Fruit fly (Drosophila melanogaster): Measurements from ENCODE around the gene xit.

Gene xit

DNA sequence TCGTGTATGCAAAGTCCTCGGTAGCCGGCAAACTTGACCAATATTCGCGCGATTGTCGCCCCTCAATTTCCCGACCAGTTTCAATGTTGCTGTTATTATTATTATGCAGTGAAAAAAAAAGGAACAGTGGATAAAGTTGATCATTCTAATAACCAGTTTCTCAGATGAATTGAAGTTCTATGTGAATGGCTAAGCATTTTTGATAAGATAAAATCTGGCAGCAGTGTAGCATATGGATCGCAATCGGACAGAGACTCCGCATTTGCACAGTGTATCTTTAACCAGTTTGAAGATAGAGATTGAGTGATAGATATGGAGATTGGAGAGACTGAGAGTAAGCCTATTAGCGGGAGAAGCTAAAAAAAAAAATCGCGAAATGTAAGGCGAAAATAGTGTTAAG, 27.4 kb upstream of the xit start (continued):
- TF ChIP-seq Atf3 (GFP tag; optimal IDR thresholded peaks at IDR 0.05) (no peak), gt (GFP tag; IDR thresholded peaks at IDR 0.05) (no peak), Hsf (GFP tag; optimal IDR thresholded peaks at IDR 0.05) (peak; percentile 71), danr (GFP tag; IDR thresholded peaks at IDR 0.05) (peak; percentile 10; the same call in 1 of the 2 replicates), Ets97D (GFP tag; optimal IDR thresholded peaks at IDR 0.05) (peak; percentile 10), zfh2 (GFP tag; optimal IDR thresholded peaks at IDR 0.05) (peak; percentile 79), ttk (GFP tag; IDR thresholded peaks at IDR 0.05) (peak; percentile 76), ken (GFP tag; IDR thresholded peaks at IDR 0.05) (peak; percentile 75; the same call in 2 of the 3 replicates), Optix (GFP tag; IDR thresholded peaks at IDR 0.05) (peak; percentile 65), pros (GFP tag; optimal IDR thresholded peaks at IDR 0.05) (no peak), CG10321 (GFP tag; IDR thresholded peaks at IDR 0.05) (no peak), toy (GFP tag; IDR thresholded peaks at IDR 0.05) (peak; percentile 65), bab2 (GFP tag; optimal IDR thresholded peaks at IDR 0.05) (peak; percentile 79), CG10267 (tag; optimal IDR thresholded peaks at IDR 0.05) (peak; percentile 29), CG8924 (tag; optimal IDR thresholded peaks at IDR 0.05) (peak; percentile 14), Fer2 (tag; optimal IDR thresholded peaks at IDR 0.05) (peak; percentile 33), MTF-1 (GFP tag; optimal IDR thresholded peaks at IDR 0.05; ENCODE audit: borderline replicate concordance) (no peak), chn (GFP tag; optimal IDR thresholded peaks at IDR 0.05) (peak; percentile 67), tll (GFP tag; optimal IDR thresholded peaks at IDR 0.05) (no peak), NK7.1 (GFP tag; optimal IDR thresholded peaks at IDR 0.05) (peak; percentile 73), yki (optimal IDR thresholded peaks at IDR 0.05) (no peak), chinmo (GFP tag; IDR thresholded peaks at IDR 0.05; ENCODE audit: partially characterized antibody) (no peak), CG33213 (GFP tag; optimal IDR thresholded peaks at IDR 0.05) (peak; percentile 37), Pdp1 (GFP tag; optimal IDR thresholded peaks at IDR 0.05) (peak; percentile 37 to 50), CG8281 (tag; optimal IDR thresholded peaks at IDR 0.05) (peak; percentile 37), p53 (GFP tag; optimal IDR thresholded peaks at IDR 0.05) (no peak), chm (GFP tag; IDR thresholded peaks at IDR 0.05) (peak; percentile 59; the same call in 1 of the 2 replicates), Bdp1 (GFP tag; optimal IDR thresholded peaks at IDR 0.05) (no peak), Ssrp (tag; optimal IDR thresholded peaks at IDR 0.05) (peak; percentile 58), shn (GFP tag; optimal IDR thresholded peaks at IDR 0.05) (peak; percentile 56), Dbx (GFP tag; IDR thresholded peaks at IDR 0.05) (peak; percentile 80), trh (GFP tag; optimal IDR thresholded peaks at IDR 0.05) (peak; percentile 15), sr (GFP tag; IDR thresholded peaks at IDR 0.05) (0 out of 3 replicates have a peak, but pooled peaks have one; percentile 33), CrebB (tag; optimal IDR thresholded peaks at IDR 0.05) (peak; percentile 38), CG6765 (GFP tag; optimal IDR thresholded peaks at IDR 0.05) (no peak), aop (GFP tag; IDR thresholded peaks at IDR 0.05) (peak; percentile 49; the same call in 1 of the 2 replicates), esg (GFP tag; conservative IDR thresholded peaks at IDR 0.05) (peak; percentile 67), gcm (GFP tag; optimal IDR thresholded peaks at IDR 0.05) (peak; percentile 32), ato (GFP tag; IDR thresholded peaks at IDR 0.05; ENCODE audit: partially characterized antibody) (no peak), br (optimal IDR thresholded peaks at IDR 0.05) (no peak), CG34376 (GFP tag; optimal IDR thresholded peaks at IDR 0.05) (no peak), ap (GFP tag; IDR thresholded peaks at IDR 0.05) (peak; percentile 67), bcd (GFP tag; optimal IDR thresholded peaks at IDR 0.05) (peak; percentile 67), CG12104 (GFP tag; optimal IDR thresholded peaks at IDR 0.05) (peak; percentile 49), Chrac-16 (GFP tag; optimal IDR thresholded peaks at IDR 0.05) (peak; percentile 56), row (GFP tag; IDR thresholded peaks at IDR 0.05) (peak; percentile 68), CG1792 (GFP tag; optimal IDR thresholded peaks at IDR 0.05) (peak; percentile 42), stc (GFP tag; IDR thresholded peaks at IDR 0.05) (peak; percentile 73), stwl (tag; optimal IDR thresholded peaks at IDR 0.05) (no peak), CG13123 (GFP tag; optimal IDR thresholded peaks at IDR 0.05) (no peak), CG16815 (GFP tag; optimal IDR thresholded peaks at IDR 0.05) (no peak), CG4854 (GFP tag; optimal IDR thresholded peaks at IDR 0.05) (peak; percentile 32)
